Fruit fly (Drosophila melanogaster): ENCODE measurements around the gene CG34281.

DNA sequence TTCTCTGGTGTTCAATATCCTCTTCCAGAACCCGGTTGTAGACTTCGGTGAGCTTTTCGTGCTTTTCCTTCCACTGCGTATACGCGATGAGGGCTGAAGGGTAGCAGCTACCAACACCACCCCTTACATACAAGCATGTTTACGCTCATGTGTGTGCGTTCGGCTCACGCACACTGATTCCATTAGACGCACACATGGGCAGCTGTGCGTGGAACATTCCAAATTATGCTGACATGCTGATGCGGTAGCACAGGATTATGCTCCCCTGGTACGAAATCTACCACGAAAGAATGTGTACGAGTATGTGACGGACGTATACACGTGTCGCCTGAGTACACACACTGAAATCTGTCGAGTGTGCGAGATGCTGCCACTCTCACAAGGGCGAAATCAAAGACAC is 9.0 kb upstream of the CG34281 start:
- TF ChIP-seq CG15710 (tag; optimal IDR thresholded peaks at IDR 0.05) (no peak), CG32121 (GFP tag; IDR thresholded peaks at IDR 0.05) (no peak), CG8301 (tag; optimal IDR thresholded peaks at IDR 0.05) (no peak), fd96Ca (GFP tag; IDR thresholded peaks at IDR 0.05) (no peak)
